Worm (Caenorhabditis elegans) whole organism, mixed stage, embryonic: ENCODE measurements around the gene dos-3.

Experiments
- M03D4.4 ChIP-seq: sonication (generic microtip); optimal IDR thresholded peaks from 2 replicates; lab custom pipeline; 2017; ENCODE audit warnings: mild to moderate bottlenecking, missing genetic modification characterization, missing compliant biosample characterization
- bed-3 ChIP-seq: fragments of 200-800 bp; sonication (Bioruptor generic); optimal IDR thresholded peaks from 3 replicates; lab custom pipeline; 2018; ENCODE audit warnings: mild to moderate bottlenecking, missing genetic modification characterization, moderate library complexity, missing compliant biosample characterization
- blmp-1 ChIP-seq: fragments of 150-350 bp; optimal IDR thresholded peaks from 2 replicates; lab custom pipeline; 2014; ENCODE audit warnings: missing biosample characterization, missing genetic modification characterization
- ceh-39 ChIP-seq: fragments of 150-350 bp; optimal IDR thresholded peaks from 2 replicates; lab custom pipeline; 2014; ENCODE audit warnings: missing biosample characterization, missing genetic modification characterization
- ceh-43 ChIP-seq: fragments of 200-800 bp; sonication (Bioruptor generic); optimal IDR thresholded peaks from 2 replicates; lab custom pipeline; 2018; ENCODE audit warnings: mild to moderate bottlenecking, missing genetic modification characterization, moderate library complexity, missing compliant biosample characterization
- ceh-83 ChIP-seq: fragments of 200-800 bp; sonication (Bioruptor generic); optimal IDR thresholded peaks from 2 replicates; lab custom pipeline; 2018; ENCODE audit warnings: mild to moderate bottlenecking, missing genetic modification characterization, missing compliant biosample characterization
- ces-1 ChIP-seq: fragments of 150-350 bp; optimal IDR thresholded peaks from 2 replicates; lab custom pipeline; 2014; ENCODE audit warnings: missing biosample characterization, missing genetic modification reagents, missing genetic modification characterization
- cnd-1 ChIP-seq: fragments of 200-800 bp; sonication (Bioruptor generic); optimal IDR thresholded peaks from 2 replicates; lab custom pipeline; 2018; ENCODE audit warnings: mild to moderate bottlenecking, missing genetic modification characterization, missing compliant biosample characterization
- elt-1 ChIP-seq: sonication (generic microtip); optimal IDR thresholded peaks from 2 replicates; lab custom pipeline; 2017; ENCODE audit warnings: missing genetic modification characterization, mild to moderate bottlenecking, missing compliant biosample characterization, antibody characterized with exemption, moderate library complexity, borderline replicate concordance; ENCODE audit not compliant: insufficient read depth
- elt-3 ChIP-seq: fragments of 150-350 bp; optimal IDR thresholded peaks from 2 replicates; lab custom pipeline; 2014; ENCODE audit warnings: missing biosample characterization, missing genetic modification characterization
- flh-1 ChIP-seq: fragments of 200-800 bp; sonication (Bioruptor generic); optimal IDR thresholded peaks from 2 replicates; lab custom pipeline; 2018; ENCODE audit warnings: mild to moderate bottlenecking, missing genetic modification characterization, moderate library complexity, missing compliant biosample characterization
- ham-2 ChIP-seq: fragments of 200-800 bp; sonication (Bioruptor generic); optimal IDR thresholded peaks from 2 replicates; lab custom pipeline; 2018; ENCODE audit warnings: mild to moderate bottlenecking, missing genetic modification characterization, missing compliant biosample characterization
- hlh-1 ChIP-seq: fragments of 150-350 bp; optimal IDR thresholded peaks from 2 replicates; lab custom pipeline; 2014; ENCODE audit warnings: missing biosample characterization, missing genetic modification reagents, missing genetic modification characterization
- lin-13 ChIP-seq: fragments of 150-350 bp; optimal IDR thresholded peaks from 2 replicates; lab custom pipeline; 2014; ENCODE audit warnings: missing biosample characterization, missing genetic modification characterization
- lsy-2 ChIP-seq: fragments of 150-350 bp; optimal IDR thresholded peaks from 2 replicates; lab custom pipeline; 2014; ENCODE audit warnings: missing biosample characterization, missing genetic modification characterization
- mab-5 ChIP-seq: fragments of 150-350 bp; optimal IDR thresholded peaks from 2 replicates; lab custom pipeline; 2014; ENCODE audit warnings: missing biosample characterization, missing genetic modification characterization
- mep-1 ChIP-seq: fragments of 150-350 bp; optimal IDR thresholded peaks from 2 replicates; lab custom pipeline; 2017; ENCODE audit warnings: missing biosample characterization, missing genetic modification reagents, missing genetic modification characterization, inconsistent platforms
- mls-2 ChIP-seq: sonication (generic microtip); optimal IDR thresholded peaks from 2 replicates; lab custom pipeline; 2016; ENCODE audit warnings: mild to moderate bottlenecking, missing genetic modification characterization, moderate library complexity, missing compliant biosample characterization
- nhr-2 ChIP-seq: fragments of 150-350 bp; optimal IDR thresholded peaks from 2 replicates; lab custom pipeline; 2014; ENCODE audit warnings: missing biosample characterization, missing genetic modification characterization
- nhr-237 ChIP-seq: fragments of 150-350 bp; optimal IDR thresholded peaks from 2 replicates; lab custom pipeline; 2014; ENCODE audit warnings: missing biosample characterization, missing genetic modification characterization
- nhr-28 ChIP-seq: fragments of 150-350 bp; optimal IDR thresholded peaks from 2 replicates; lab custom pipeline; 2014; ENCODE audit warnings: missing biosample characterization, missing genetic modification characterization
- nhr-76 ChIP-seq: sonication (generic microtip); optimal IDR thresholded peaks from 2 replicates; lab custom pipeline; 2017; ENCODE audit warnings: missing biosample characterization, missing genetic modification characterization
- pha-4 ChIP-seq: fragments of 150-350 bp; optimal IDR thresholded peaks from 2 replicates; lab custom pipeline; 2018; ENCODE audit warnings: missing biosample characterization, missing genetic modification reagents, missing genetic modification characterization
- sem-2 ChIP-seq: fragments of 200-800 bp; sonication (Bioruptor generic); optimal IDR thresholded peaks from 2 replicates; lab custom pipeline; 2018; ENCODE audit warnings: mild to moderate bottlenecking, missing genetic modification characterization, missing compliant biosample characterization
- sptf-1 ChIP-seq: sonication (generic microtip); optimal IDR thresholded peaks from 2 replicates; lab custom pipeline; 2017; ENCODE audit warnings: mild to moderate bottlenecking, missing genetic modification characterization, moderate library complexity, missing compliant biosample characterization
- tbx-8 ChIP-seq: fragments of 200-800 bp; sonication (Bioruptor generic); optimal IDR thresholded peaks from 2 replicates; lab custom pipeline; 2018; ENCODE audit warnings: mild to moderate bottlenecking, missing genetic modification characterization, moderate library complexity, missing compliant biosample characterization
- unc-120 ChIP-seq: sonication (generic microtip); optimal IDR thresholded peaks from 2 replicates; lab custom pipeline; 2017; ENCODE audit warnings: missing genetic modification characterization, missing compliant biosample characterization; ENCODE audit not compliant: poor library complexity, severe bottlenecking
- unc-39 ChIP-seq: fragments of 150-350 bp; optimal IDR thresholded peaks from 2 replicates; lab custom pipeline; 2014; ENCODE audit warnings: missing biosample characterization, missing genetic modification characterization
- unc-62 ChIP-seq: fragments of 150-350 bp; optimal IDR thresholded peaks from 2 replicates; lab custom pipeline; 2014; ENCODE audit warnings: missing biosample characterization, missing genetic modification reagents, missing genetic modification characterization
- zip-8 ChIP-seq: fragments of 150-350 bp; optimal IDR thresholded peaks from 2 replicates; lab custom pipeline; 2014; ENCODE audit warnings: missing biosample characterization, missing genetic modification characterization

The dos-3 gene

DNA sequence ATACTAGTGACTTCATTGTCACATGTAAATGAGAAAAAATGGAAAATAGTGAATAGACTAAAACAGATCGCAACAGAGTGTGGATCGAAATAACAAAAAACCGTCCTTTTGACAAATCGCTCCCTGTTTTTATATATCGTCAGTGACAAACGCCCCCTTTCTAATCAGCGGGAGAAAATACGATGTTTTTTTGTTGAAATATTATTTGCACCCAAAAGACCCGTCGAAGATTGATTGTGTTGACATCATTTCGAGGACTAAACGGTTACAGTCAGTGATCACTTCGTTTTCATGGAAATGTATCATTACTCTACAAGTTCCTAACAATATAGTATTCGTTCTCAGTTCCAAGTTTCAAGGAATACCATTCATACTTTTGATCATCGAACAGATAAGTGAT lies at the start of gene dos-3:
TSS of gene dos-3 (minus strand) at position 101 of the 400 bp plus-strand sequence.
- TF ChIP-seq nhr-28 (tag; lab: Kevin White, UChicago) = no peak
- TF ChIP-seq ceh-39 (tag; lab: Kevin White, UChicago) = no peak
- no peak for TF ChIP-seq mab-5 (tag; lab: Kevin White, UChicago)
- no peak for TF ChIP-seq unc-62 (GFP tag; lab: Kevin White, UChicago)
- TF ChIP-seq nhr-237 (tag; lab: Kevin White, UChicago) = no peak
- TF ChIP-seq zip-8 (tag; lab: Kevin White, UChicago) = no peak
- TF ChIP-seq mls-2 (tag; lab: Kevin White, UChicago) = no peak
- no peak for TF ChIP-seq pha-4 (tag; lab: Kevin White, UChicago)
- TF ChIP-seq unc-120 = no peak
- TF ChIP-seq, all 35 proteins: peak for 0

DNA sequence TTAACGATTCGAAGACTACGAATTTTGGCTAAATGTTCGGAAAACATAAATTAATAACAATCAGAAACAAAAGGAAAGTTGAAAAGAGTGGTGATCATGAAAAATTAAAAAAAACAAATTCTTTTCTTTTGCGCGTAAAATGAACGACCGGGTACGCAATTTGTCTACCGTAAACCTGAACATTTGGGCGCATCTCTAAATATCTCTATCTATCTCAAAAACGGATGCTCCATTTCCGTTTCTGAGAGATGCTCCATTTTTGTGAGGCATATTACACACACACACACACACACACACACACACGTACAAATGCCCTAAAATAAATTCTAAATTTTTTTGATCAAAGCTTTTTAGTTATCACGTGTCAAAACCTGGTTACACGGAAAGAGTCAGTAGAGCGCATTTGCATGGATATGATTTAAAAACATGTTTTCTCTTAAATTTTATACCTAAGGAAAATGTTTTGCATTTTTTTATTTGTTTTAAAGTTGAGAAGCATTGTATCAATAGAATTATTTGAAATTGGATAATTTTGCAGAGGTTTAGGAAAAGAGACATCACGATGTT lies 49.7 kb upstream of the dos-3 start:
- TF ChIP-seq cnd-1 (no peak), lin-13 (tag; lab: Kevin White, UChicago) (no peak), zip-8 (tag; lab: Kevin White, UChicago) (no peak), lsy-2 (tag; lab: Kevin White, UChicago) (peak; percentile 81), nhr-237 (tag; lab: Kevin White, UChicago) (no peak), unc-120 (no peak), M03D4.4 (no peak), bed-3 (no peak)

ce11 chrIII:887874-888299 lies 48.5 kb upstream of the dos-3 start:
- peak; percentile 24 for TF ChIP-seq pha-4 (tag; lab: Kevin White, UChicago)
- no peak for TF ChIP-seq elt-3
- peak; percentile 32 for TF ChIP-seq ceh-39 (tag; lab: Kevin White, UChicago)
- TF ChIP-seq ham-2 = peak; percentile 23
- TF ChIP-seq unc-39 (tag; lab: Kevin White, UChicago) = no peak
- TF ChIP-seq lsy-2 (tag; lab: Kevin White, UChicago) = peak; percentile 21
- TF ChIP-seq blmp-1 = peak; percentile 49
- no peak for TF ChIP-seq nhr-28 (tag; lab: Kevin White, UChicago)
- TF ChIP-seq flh-1 (GFP tag; lab: Kevin White, UChicago) = no peak
- TF ChIP-seq hlh-1 (tag; lab: Kevin White, UChicago) = no peak
- peak; percentile 60 for TF ChIP-seq mls-2 (tag; lab: Kevin White, UChicago)
- no peak for TF ChIP-seq mab-5 (tag; lab: Kevin White, UChicago)
- TF ChIP-seq nhr-2 (tag; lab: Kevin White, UChicago) = no peak
- TF ChIP-seq mep-1 (tag; lab: Kevin White, UChicago) = no peak
- no peak for TF ChIP-seq elt-1 (tag; lab: Kevin White, UChicago)
- TF ChIP-seq lin-13 (tag; lab: Kevin White, UChicago) = no peak
- peak; percentile 34 for TF ChIP-seq nhr-76 (tag; lab: Kevin White, UChicago)
- no peak for TF ChIP-seq tbx-8 (GFP tag; lab: Kevin White, UChicago)
- TF ChIP-seq unc-120 = peak; percentile 41
- peak; percentile 16 for TF ChIP-seq unc-62 (GFP tag; lab: Kevin White, UChicago)
- no peak for TF ChIP-seq sem-2 (GFP tag; lab: Kevin White, UChicago)
- no peak for TF ChIP-seq sptf-1 (tag; lab: Kevin White, UChicago)
- peak; percentile 63 for TF ChIP-seq ces-1 (GFP tag; lab: Kevin White, UChicago)

ce11 chrIII:886726-887125 lies 47.3 kb upstream of the dos-3 start, which contains the start of gene zer-1:
Gene zer-1, minus strand, starts transcription at chrIII:886793.
- no peak for TF ChIP-seq unc-62 (GFP tag; lab: Kevin White, UChicago)
- TF ChIP-seq nhr-28 (tag; lab: Kevin White, UChicago) = no peak
- TF ChIP-seq lsy-2 (tag; lab: Kevin White, UChicago) = no peak
- no peak for TF ChIP-seq ham-2
- no peak for TF ChIP-seq lin-13 (tag; lab: Kevin White, UChicago)
- TF ChIP-seq sem-2 (GFP tag; lab: Kevin White, UChicago) = no peak
- no peak for TF ChIP-seq mep-1 (tag; lab: Kevin White, UChicago)
- TF ChIP-seq pha-4 (tag; lab: Kevin White, UChicago) = no peak
- TF ChIP-seq mls-2 (tag; lab: Kevin White, UChicago) = no peak
- TF ChIP-seq ceh-39 (tag; lab: Kevin White, UChicago) = no peak
- TF ChIP-seq bed-3 = no peak
- TF ChIP-seq unc-39 (tag; lab: Kevin White, UChicago) = no peak
- TF ChIP-seq ceh-83 (GFP tag; lab: Kevin White, UChicago) = no peak
- TF ChIP-seq hlh-1 (tag; lab: Kevin White, UChicago) = no peak
- no peak for TF ChIP-seq mab-5 (tag; lab: Kevin White, UChicago)
- no peak for TF ChIP-seq ceh-43 (GFP tag; lab: Kevin White, UChicago)
- TF ChIP-seq cnd-1 = no peak
